Worm (Caenorhabditis elegans) whole organism, L2 larva: ENCODE measurements around the gene atad-3.
A peak's percentile ranks its signal among the peaks of the same experiment; 100 is the strongest.

ENCODE experiments used
- Y55F3AM.14 ChIP-seq: fragments of 200-800 bp; sonication (Bioruptor generic); optimal IDR thresholded peaks from 2 replicates; lab custom pipeline; 2018; ENCODE audit warnings: mild to moderate bottlenecking, missing genetic modification characterization, missing compliant biosample characterization
- ama-1 ChIP-seq: fragments of 150-350 bp; optimal IDR thresholded peaks from 2 replicates; lab custom pipeline; 2018; ENCODE audit warnings: inconsistent platforms
- ceh-16 ChIP-seq: fragments of 150-350 bp; optimal IDR thresholded peaks from 2 replicates; lab custom pipeline; 2014; ENCODE audit warnings: missing biosample characterization, missing genetic modification characterization
- egl-27 ChIP-seq: sonication (generic microtip); optimal IDR thresholded peaks from 3 replicates; lab custom pipeline; 2017; ENCODE audit warnings: missing biosample characterization, missing genetic modification reagents, missing genetic modification characterization
- gmeb-1 ChIP-seq: fragments of 150-350 bp; optimal IDR thresholded peaks from 2 replicates; lab custom pipeline; 2014; ENCODE audit warnings: missing biosample characterization, missing genetic modification characterization
- lsy-2 ChIP-seq, 2 experiments: fragments of 150-350 bp in 1 of 2; sonication (generic microtip) in 1 of 2; optimal IDR thresholded peaks; 2 replicates each; lab custom pipeline; 2014 to 2017; ENCODE audit warnings: missing biosample characterization in 2 of 2, missing genetic modification characterization in 2 of 2
- mbf-1 ChIP-seq: sonication (generic microtip); optimal IDR thresholded peaks from 2 replicates; lab custom pipeline; 2017; ENCODE audit warnings: missing biosample characterization, missing genetic modification characterization
- nhr-23 ChIP-seq: fragments of 150-350 bp; optimal IDR thresholded peaks from 2 replicates; lab custom pipeline; 2014; ENCODE audit warnings: missing biosample characterization, missing genetic modification reagents, missing genetic modification characterization
- nhr-237 ChIP-seq: fragments of 150-350 bp; optimal IDR thresholded peaks from 2 replicates; lab custom pipeline; 2014; ENCODE audit warnings: missing biosample characterization, missing genetic modification characterization
- nhr-25 ChIP-seq: fragments of 150-350 bp; sonication (generic microtip); optimal IDR thresholded peaks from 3 replicates; lab custom pipeline; 2014; ENCODE audit warnings: missing biosample characterization, missing genetic modification characterization
- snpc-4 ChIP-seq: fragments of 150-350 bp; optimal IDR thresholded peaks from 2 replicates; lab custom pipeline; 2014; ENCODE audit warnings: missing biosample characterization, missing genetic modification characterization
- ztf-11 ChIP-seq: sonication (generic microtip); optimal IDR thresholded peaks from 2 replicates; lab custom pipeline; 2017; ENCODE audit warnings: missing biosample characterization, missing genetic modification characterization
- ztf-4 ChIP-seq: fragments of 150-350 bp; optimal IDR thresholded peaks from 2 replicates; lab custom pipeline; 2014; ENCODE audit warnings: missing biosample characterization, missing genetic modification characterization

DNA sequence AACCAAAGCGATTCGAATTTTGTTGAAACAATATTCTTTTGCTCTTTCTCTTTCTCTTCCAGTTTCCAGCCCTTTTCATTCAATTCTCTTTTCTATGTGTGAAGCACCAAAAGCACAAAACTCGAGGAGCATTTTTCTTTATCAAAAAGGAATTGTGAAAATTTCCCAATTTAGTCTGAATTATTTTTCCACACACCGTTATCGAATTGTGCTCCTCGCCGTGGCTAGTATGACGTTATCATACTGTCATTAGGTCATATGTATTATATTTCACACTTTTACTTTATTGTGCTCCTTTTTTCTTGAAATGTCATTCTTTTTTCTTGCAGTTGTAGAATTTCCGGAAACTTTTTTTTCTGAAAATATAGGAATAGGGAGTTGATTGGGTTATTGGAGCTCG, 27.2 kb upstream of the atad-3 start:
- TF ChIP-seq Y55F3AM.14 = no peak
- TF ChIP-seq lsy-2 (tag; optimal IDR thresholded peaks at IDR 0.05; lab: Kevin White, UChicago) = no peak
- TF ChIP-seq ztf-11 = no peak
- no peak for TF ChIP-seq ceh-16 (tag; lab: Kevin White, UChicago)
- peak; percentile 11 for TF ChIP-seq gmeb-1 (tag; lab: Kevin White, UChicago)
- TF ChIP-seq nhr-23 (tag; lab: Kevin White, UChicago) = no peak
- no peak for TF ChIP-seq ama-1 (lab: Kevin White, UChicago)
- TF ChIP-seq nhr-25 (tag; lab: Kevin White, UChicago) = no peak
- no peak for TF ChIP-seq ztf-4 (tag; lab: Kevin White, UChicago)
- no peak for TF ChIP-seq mbf-1 (tag; lab: Kevin White, UChicago)
- TF ChIP-seq egl-27 (tag; lab: Kevin White, UChicago) = no peak
- no peak for TF ChIP-seq snpc-4 (tag; lab: Kevin White, UChicago)
- TF ChIP-seq nhr-237 (tag; lab: Kevin White, UChicago) = no peak
